Worm (Caenorhabditis elegans) whole organism, mixed stage, embryonic: ENCODE measurements around the gene nspg-10.

Experiments used
- elt-3 ChIP-seq: fragments of 150-350 bp; optimal IDR thresholded peaks from 2 replicates; lab custom pipeline; 2014; ENCODE audit warnings: missing biosample characterization, missing genetic modification characterization
- mep-1 ChIP-seq: fragments of 150-350 bp; optimal IDR thresholded peaks from 2 replicates; lab custom pipeline; 2017; ENCODE audit warnings: missing biosample characterization, missing genetic modification reagents, missing genetic modification characterization, inconsistent platforms
- nhr-76 ChIP-seq: sonication (generic microtip); optimal IDR thresholded peaks from 2 replicates; lab custom pipeline; 2017; ENCODE audit warnings: missing biosample characterization, missing genetic modification characterization
- unc-39 ChIP-seq: fragments of 150-350 bp; optimal IDR thresholded peaks from 2 replicates; lab custom pipeline; 2014; ENCODE audit warnings: missing biosample characterization, missing genetic modification characterization

ce11 chrIV:4652962-4653361 is 47.4 kb downstream of the nspg-10 start, which contains the start of gene psr-1:
- TF ChIP-seq nhr-76 (tag; lab: Kevin White, UChicago): no peak
- TF ChIP-seq unc-39 (tag; lab: Kevin White, UChicago): no peak
- TF ChIP-seq mep-1: no peak
- TF ChIP-seq elt-3 (tag; lab: Kevin White, UChicago): no peak
